Worm (Caenorhabditis elegans) whole organism, mixed stage, embryonic: ENCODE measurements around the gene F21C10.18.

Source experiments
- blmp-1 ChIP-seq: fragments of 150-350 bp; optimal IDR thresholded peaks from 2 replicates; lab custom pipeline; 2014; ENCODE audit warnings: missing biosample characterization, missing genetic modification characterization
- elt-1 ChIP-seq: sonication (generic microtip); optimal IDR thresholded peaks from 2 replicates; lab custom pipeline; 2017; ENCODE audit warnings: missing genetic modification characterization, mild to moderate bottlenecking, missing compliant biosample characterization, antibody characterized with exemption, moderate library complexity, borderline replicate concordance; ENCODE audit not compliant: insufficient read depth
- nhr-12 ChIP-seq: fragments of 150-350 bp; optimal IDR thresholded peaks from 2 replicates; lab custom pipeline; 2014; ENCODE audit warnings: missing biosample characterization, missing genetic modification characterization
- nhr-2 ChIP-seq: fragments of 150-350 bp; optimal IDR thresholded peaks from 2 replicates; lab custom pipeline; 2014; ENCODE audit warnings: missing biosample characterization, missing genetic modification characterization
- nhr-76 ChIP-seq: sonication (generic microtip); optimal IDR thresholded peaks from 2 replicates; lab custom pipeline; 2017; ENCODE audit warnings: missing biosample characterization, missing genetic modification characterization

DNA sequence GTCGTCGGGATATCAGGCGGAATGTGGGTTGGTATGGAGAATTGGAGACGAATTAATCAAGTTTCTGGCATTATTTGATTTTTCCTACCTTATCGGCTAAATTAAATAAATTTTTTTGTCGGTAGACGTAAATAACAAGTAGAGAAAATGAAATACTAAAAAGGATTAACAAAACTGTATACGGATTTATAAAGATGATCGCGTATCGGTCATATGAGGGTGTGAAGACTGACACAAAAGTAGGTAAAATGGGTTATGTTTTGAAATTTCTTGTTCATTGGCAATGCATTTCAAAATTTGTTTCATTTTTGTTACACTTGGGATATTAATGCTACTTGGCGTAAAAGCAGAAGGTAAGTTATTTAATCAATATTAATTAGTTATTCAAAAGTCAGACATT, 48.9 kb upstream of the F21C10.18 start, which contains the start of the genes C25E10.16 and C25E10.13:
- no peak for TF ChIP-seq blmp-1 (tag; lab: Kevin White, UChicago)
- no peak for TF ChIP-seq elt-1 (tag; lab: Kevin White, UChicago)
- TF ChIP-seq nhr-2 (tag; lab: Kevin White, UChicago): no peak
- TF ChIP-seq nhr-76: no peak
- TF ChIP-seq nhr-12: no peak
